Fruit fly (Drosophila melanogaster) whole organism, embryonic: ENCODE data around the gene MED18.

Source experiments
- Ada2b ChIP-seq: fragments of 200-800 bp; sonication (Bioruptor generic); IDR thresholded peaks from 2 replicates; pipeline ENCODE4 v1.3.6; 2022; ENCODE audit warnings: missing biosample characterization, missing genetic modification characterization
- Antp ChIP-seq: fragments of 200-800 bp; sonication (Bioruptor generic); optimal IDR thresholded peaks from 3 replicates; lab custom pipeline; 2016; ENCODE audit warnings: missing biosample characterization, missing genetic modification characterization
- CG11695 ChIP-seq: fragments of 200-800 bp; sonication (Bioruptor generic); IDR thresholded peaks from 3 replicates; pipeline ENCODE4 v1.3.6; 2022; ENCODE audit warnings: missing biosample characterization, missing genetic modification characterization
- CG11723 ChIP-seq: fragments of 200-800 bp; sonication (Bioruptor generic); optimal IDR thresholded peaks from 2 replicates; lab custom pipeline; 2017; ENCODE audit warnings: missing biosample characterization, mild to moderate bottlenecking, missing genetic modification characterization
- CG12391 ChIP-seq: fragments of 200-800 bp; sonication (Bioruptor generic); optimal IDR thresholded peaks from 3 replicates; lab custom pipeline; 2018; ENCODE audit warnings: missing biosample characterization, mild to moderate bottlenecking, missing genetic modification characterization, moderate library complexity
- CG13775 ChIP-seq: fragments of 200-800 bp; sonication (Bioruptor generic); optimal IDR thresholded peaks from 3 replicates; lab custom pipeline; 2017; ENCODE audit warnings: missing biosample characterization, mild to moderate bottlenecking, missing genetic modification characterization
- CG14050 ChIP-seq: fragments of 200-800 bp; sonication (Bioruptor generic); IDR thresholded peaks from 3 replicates; pipeline ENCODE4 v1.3.6; 2022; ENCODE audit warnings: missing biosample characterization, missing genetic modification characterization
- CG14441 ChIP-seq: fragments of 200-800 bp; sonication (Bioruptor generic); IDR thresholded peaks from 2 replicates; pipeline ENCODE4 v1.3.6; 2022; ENCODE audit warnings: missing biosample characterization, missing genetic modification characterization
- CG14667 ChIP-seq: fragments of 200-800 bp; sonication (Bioruptor generic); IDR thresholded peaks from 2 replicates; pipeline ENCODE4 v1.3.6; 2022; ENCODE audit warnings: missing biosample characterization, missing genetic modification characterization
- CG14710 ChIP-seq: fragments of 200-800 bp; sonication (Bioruptor generic); optimal IDR thresholded peaks from 3 replicates; lab custom pipeline; 2019; ENCODE audit warnings: missing biosample characterization, mild to moderate bottlenecking, missing genetic modification characterization, moderate library complexity
- CG15011 ChIP-seq: fragments of 200-800 bp; sonication (Bioruptor generic); optimal IDR thresholded peaks from 3 replicates; lab custom pipeline; 2018; ENCODE audit warnings: missing biosample characterization, mild to moderate bottlenecking, missing genetic modification characterization
- CG15601 ChIP-seq: fragments of 200-800 bp; sonication (Bioruptor generic); optimal IDR thresholded peaks from 3 replicates; lab custom pipeline; 2019; ENCODE audit warnings: missing biosample characterization, mild to moderate bottlenecking, missing genetic modification characterization, moderate library complexity
- CG16779 ChIP-seq: fragments of 200-800 bp; sonication (Bioruptor generic); IDR thresholded peaks from 2 replicates; pipeline ENCODE4 v1.3.6; 2022; ENCODE audit warnings: missing biosample characterization, missing genetic modification characterization
- CG17361 ChIP-seq: fragments of 200-800 bp; sonication (Bioruptor generic); IDR thresholded peaks from 3 replicates; pipeline ENCODE4 v1.3.6; 2022; ENCODE audit warnings: missing biosample characterization, missing genetic modification characterization
- CG30403 ChIP-seq: fragments of 200-800 bp; sonication (Bioruptor generic); optimal IDR thresholded peaks from 3 replicates; lab custom pipeline; 2016; ENCODE audit warnings: missing biosample characterization, missing genetic modification characterization
- CG3163 ChIP-seq: fragments of 200-800 bp; sonication (Bioruptor generic); optimal IDR thresholded peaks from 3 replicates; lab custom pipeline; 2016; ENCODE audit warnings: missing biosample characterization, missing genetic modification characterization
- CG33213 ChIP-seq: fragments of 200-800 bp; sonication (Bioruptor generic); optimal IDR thresholded peaks from 3 replicates; lab custom pipeline; 2016; ENCODE audit warnings: missing biosample characterization, missing genetic modification characterization
- CG4282 ChIP-seq: fragments of 200-800 bp; sonication (Bioruptor generic); optimal IDR thresholded peaks from 2 replicates; lab custom pipeline; 2016; ENCODE audit warnings: missing biosample characterization, missing genetic modification characterization
- CG4707 ChIP-seq: fragments of 200-800 bp; sonication (Bioruptor generic); optimal IDR thresholded peaks from 2 replicates; lab custom pipeline; 2018; ENCODE audit warnings: missing biosample characterization, mild to moderate bottlenecking, missing genetic modification characterization, moderate library complexity
- CG6765 ChIP-seq: fragments of 200-800 bp; sonication (Bioruptor generic); optimal IDR thresholded peaks from 3 replicates; lab custom pipeline; 2017; ENCODE audit warnings: missing biosample characterization, mild to moderate bottlenecking, missing genetic modification characterization
- CG9437 ChIP-seq: fragments of 200-800 bp; sonication (Bioruptor generic); optimal IDR thresholded peaks from 2 replicates; lab custom pipeline; 2018; ENCODE audit warnings: missing biosample characterization, mild to moderate bottlenecking, missing genetic modification characterization
- CG9609 ChIP-seq: fragments of 200-800 bp; sonication (Bioruptor generic); optimal IDR thresholded peaks from 3 replicates; lab custom pipeline; 2016; ENCODE audit warnings: missing biosample characterization, missing genetic modification characterization
- CHES-1-like ChIP-seq: fragments of 200-800 bp; sonication (Bioruptor generic); optimal IDR thresholded peaks from 2 replicates; lab custom pipeline; 2016; ENCODE audit warnings: missing biosample characterization, missing genetic modification characterization
- D ChIP-seq, 2 experiments: fragments of 200-800 bp in 1 of 2; fragments of >200 bp in 1 of 2; sonication (Bioruptor generic) in 1 of 2; optimal IDR thresholded peaks; 2 replicates in 1 of 2; 3 replicates in 1 of 2; lab custom pipeline; 2017; ENCODE audit warnings: mild to moderate bottlenecking in 1 of 2, missing biosample characterization in 1 of 2, missing genetic modification characterization in 1 of 2, missing genetic modification reagents in 1 of 2
- D19B ChIP-seq: fragments of 200-800 bp; sonication (Bioruptor generic); optimal IDR thresholded peaks from 2 replicates; lab custom pipeline; 2017; ENCODE audit warnings: missing biosample characterization, mild to moderate bottlenecking, missing genetic modification characterization
- Dbx ChIP-seq: fragments of 200-800 bp; sonication (Bioruptor generic); IDR thresholded peaks from 3 replicates; pipeline ENCODE4 v1.3.6; 2022; ENCODE audit warnings: missing biosample characterization, missing genetic modification characterization
- Doc3 ChIP-seq: fragments of 200-800 bp; sonication (Bioruptor generic); IDR thresholded peaks from 3 replicates; pipeline ENCODE4 v1.3.6; 2022; ENCODE audit warnings: missing biosample characterization, missing genetic modification characterization; ENCODE audit not compliant: partially characterized antibody
- Elba2 ChIP-seq: fragments of 200-800 bp; sonication (Bioruptor generic); optimal IDR thresholded peaks from 3 replicates; lab custom pipeline; 2016; ENCODE audit warnings: missing biosample characterization, missing genetic modification characterization
- HmgZ ChIP-seq: fragments of 200-800 bp; sonication (Bioruptor generic); optimal IDR thresholded peaks from 2 replicates; lab custom pipeline; 2018; ENCODE audit warnings: missing biosample characterization, mild to moderate bottlenecking, missing genetic modification characterization
- Med ChIP-seq: fragments of 200-800 bp; sonication (Bioruptor generic); peaks from one replicate; lab custom pipeline; 2016; ENCODE audit warnings: missing biosample characterization, missing genetic modification characterization, mild to moderate bottlenecking, inconsistent platforms, moderate library complexity
- Optix ChIP-seq: fragments of 200-800 bp; sonication (Bioruptor generic); IDR thresholded peaks from 3 replicates; pipeline ENCODE4 v1.3.6; 2022; ENCODE audit warnings: missing biosample characterization, missing genetic modification characterization
- Sox102F ChIP-seq: fragments of 200-800 bp; sonication (Bioruptor generic); optimal IDR thresholded peaks from 2 replicates; lab custom pipeline; 2018; ENCODE audit warnings: missing biosample characterization, mild to moderate bottlenecking, missing genetic modification characterization, moderate library complexity
- Taf1 ChIP-seq: fragments of 200-800 bp; sonication (Bioruptor generic); IDR thresholded peaks from 2 replicates; pipeline ENCODE4 v1.3.6; 2022; ENCODE audit warnings: missing biosample characterization, missing genetic modification characterization
- Xrp1 ChIP-seq: fragments of 200-800 bp; sonication (Bioruptor generic); IDR thresholded peaks from 2 replicates; pipeline ENCODE4 v1.3.6; 2022; ENCODE audit warnings: missing biosample characterization, missing genetic modification characterization
- aop ChIP-seq: fragments of 200-800 bp; sonication (Bioruptor generic); IDR thresholded peaks from 2 replicates; pipeline ENCODE4 v1.3.6; 2022; ENCODE audit warnings: missing biosample characterization, missing genetic modification characterization
- bab2 ChIP-seq: fragments of 200-800 bp; sonication (Bioruptor generic); optimal IDR thresholded peaks from 2 replicates; lab custom pipeline; 2016; ENCODE audit warnings: missing biosample characterization, missing genetic modification characterization
- croc ChIP-seq: fragments of 200-800 bp; sonication (Bioruptor generic); conservative IDR thresholded peaks from 3 replicates; pipeline ENCODE4 v1.3.6; 2022; ENCODE audit warnings: missing biosample characterization, missing genetic modification characterization
- cwo ChIP-seq: fragments of 200-800 bp; sonication (Bioruptor generic); optimal IDR thresholded peaks from 3 replicates; lab custom pipeline; 2017; ENCODE audit warnings: missing biosample characterization, missing genetic modification characterization, mild to moderate bottlenecking, moderate library complexity, missing genetic modification reagents
- danr ChIP-seq: fragments of 200-800 bp; sonication (Bioruptor generic); IDR thresholded peaks from 2 replicates; pipeline ENCODE4 v1.3.6; 2022; ENCODE audit warnings: missing biosample characterization, missing genetic modification characterization
- dpn ChIP-seq, 2 experiments: fragments of 200-800 bp; sonication (Bioruptor generic); optimal IDR thresholded peaks; 3 replicates each; lab custom pipeline; 2016; ENCODE audit warnings: missing biosample characterization in 2 of 2, missing genetic modification characterization in 2 of 2
- dysf ChIP-seq: fragments of 200-800 bp; sonication (Bioruptor generic); IDR thresholded peaks from 3 replicates; pipeline ENCODE4 v1.3.6; 2022; ENCODE audit warnings: missing biosample characterization, missing genetic modification characterization
- eve ChIP-seq, 2 experiments: fragments of >200 bp; optimal IDR thresholded peaks; 2 replicates each; lab custom pipeline; 2017; ENCODE audit warnings: missing biosample characterization in 2 of 2, missing genetic modification characterization in 2 of 2
- gce ChIP-seq: fragments of 200-800 bp; sonication (Bioruptor generic); IDR thresholded peaks from 3 replicates; pipeline ENCODE4 v1.3.6; 2022; ENCODE audit warnings: missing biosample characterization, missing genetic modification characterization
- insv ChIP-seq, 2 experiments: fragments of 200-800 bp; sonication (Bioruptor generic); optimal IDR thresholded peaks; 3 replicates each; lab custom pipeline; 2016 to 2018; ENCODE audit warnings: missing biosample characterization in 2 of 2, missing genetic modification characterization in 2 of 2
- lbe ChIP-seq: fragments of 200-800 bp; sonication (Bioruptor generic); optimal IDR thresholded peaks from 2 replicates; lab custom pipeline; 2016; ENCODE audit warnings: missing biosample characterization, mild to moderate bottlenecking, missing genetic modification characterization
- lov ChIP-seq, 2 experiments: fragments of 200-800 bp in 1 of 2; fragments of >200 bp in 1 of 2; sonication (Bioruptor generic) in 1 of 2; IDR thresholded peaks in 1 of 2; optimal IDR thresholded peaks in 1 of 2; 2 replicates in 1 of 2; 3 replicates in 1 of 2; pipeline versions ENCODE4 v1.3.6 to Lab custom; 2017 to 2022; ENCODE audit warnings: missing biosample characterization in 1 of 2, missing genetic modification characterization in 1 of 2
- nmo ChIP-seq: fragments of 200-800 bp; sonication (Bioruptor generic); optimal IDR thresholded peaks from 2 replicates; lab custom pipeline; 2018; ENCODE audit warnings: missing biosample characterization, mild to moderate bottlenecking, missing genetic modification characterization, moderate library complexity
- pnt ChIP-seq: fragments of 200-800 bp; sonication (Bioruptor generic); optimal IDR thresholded peaks from 3 replicates; lab custom pipeline; 2016; ENCODE audit warnings: missing biosample characterization, missing genetic modification characterization
- run ChIP-seq: fragments of 200-800 bp; sonication (Bioruptor generic); optimal IDR thresholded peaks from 3 replicates; lab custom pipeline; 2018; ENCODE audit warnings: missing biosample characterization, mild to moderate bottlenecking, missing genetic modification characterization
- toy ChIP-seq: fragments of 200-800 bp; sonication (Bioruptor generic); IDR thresholded peaks from 2 replicates; pipeline ENCODE4 v1.3.6; 2022; ENCODE audit warnings: missing biosample characterization, missing genetic modification characterization
- ttk ChIP-seq: fragments of 200-800 bp; sonication (Bioruptor generic); IDR thresholded peaks from 2 replicates; pipeline ENCODE4 v2.1.2; 2022; ENCODE audit warnings: missing biosample characterization, missing genetic modification characterization

The MED18 gene

DNA sequence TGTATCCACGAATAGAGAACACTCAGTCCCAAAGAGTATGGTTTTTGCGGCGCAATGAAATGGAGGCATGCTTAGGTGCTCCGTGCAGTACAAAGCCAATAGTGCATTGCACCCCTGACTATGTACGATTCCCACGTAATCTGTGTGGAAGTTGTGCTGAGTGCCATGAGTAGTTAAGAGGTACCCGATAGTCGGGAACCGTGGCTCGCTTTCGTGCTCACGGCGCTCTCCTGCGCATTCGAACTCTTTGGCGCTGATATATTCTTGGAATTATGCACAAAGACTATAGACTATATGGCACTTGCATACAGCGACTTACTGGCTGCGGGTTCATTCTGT, 41.1 kb upstream of the MED18 start (continued):
- TF ChIP-seq CG4282 (no peak), CG14050 (GFP tag; lab: Robert Waterston, UW) (no peak), CG16779 (GFP tag; lab: Robert Waterston, UW) (no peak), lbe (peak; percentile 43), Optix (0 out of 3 replicates have a peak, but pooled peaks have one; percentile 39), cwo (peak; percentile 15), CG3163 (GFP tag; lab: Kevin White, UChicago) (no peak), gce (0 out of 3 replicates have a peak, but pooled peaks have one; percentile 21), CG9609 (GFP tag; lab: Kevin White, UChicago) (no peak), Sox102F (peak; percentile 31), CG14441 (0 out of 2 replicates have a peak, but pooled peaks have one; percentile 33), CG14710 (tag; lab: Kevin White, UChicago) (no peak), CG15601 (tag; lab: Kevin White, UChicago) (no peak), CG9437 (GFP tag; lab: Kevin White, UChicago) (no peak), nmo (GFP tag; lab: Kevin White, UChicago) (peak; percentile 8), Xrp1 (peak; percentile 23; the same call in 1 of the 2 replicates), Elba2 (no peak), CG33213 (no peak), Ada2b (GFP tag; lab: Robert Waterston, UW) (peak; percentile 32; the same call in 1 of the 2 replicates), bab2 (GFP tag; lab: Kevin White, UChicago) (peak; percentile 28), CG11723 (GFP tag; lab: Kevin White, UChicago) (no peak), D (optimal IDR thresholded peaks at IDR 0.05; lab: Kevin White, UChicago) (no peak), D (GFP tag; optimal IDR thresholded peaks at IDR 0.05; lab: Kevin White, UChicago) (no peak), Dbx (GFP tag; lab: Robert Waterston, UW) (0 out of 3 replicates have a peak, but pooled peaks have one; percentile 22), CG6765 (GFP tag; lab: Kevin White, UChicago) (no peak), Med (GFP tag; lab: Kevin White, UChicago) (peak; percentile 58), Taf1 (GFP tag; lab: Robert Waterston, UW) (no peak), lov (optimal IDR thresholded peaks at IDR 0.05; lab: Kevin White, UChicago) (no peak), lov (GFP tag; IDR thresholded peaks at IDR 0.05; lab: Robert Waterston, UW) (no peak), CG11695 (GFP tag; lab: Robert Waterston, UW) (no peak), run (tag; lab: Kevin White, UChicago) (no peak), croc (GFP tag; lab: Robert Waterston, UW) (no peak), D19B (GFP tag; lab: Kevin White, UChicago) (peak; percentile 89), danr (GFP tag; lab: Robert Waterston, UW) (no peak), aop (GFP tag; lab: Robert Waterston, UW) (no peak), Doc3 (GFP tag; lab: Robert Waterston, UW) (no peak), CG13775 (no peak), eve (GFP tag; optimal IDR thresholded peaks at IDR 0.05; lab: Kevin White, UChicago) (no peak), HmgZ (tag; lab: Kevin White, UChicago) (no peak), ttk (GFP tag; lab: Robert Waterston, UW) (peak; percentile 29; the same call in 1 of the 2 replicates), toy (no peak), CG14667 (GFP tag; lab: Robert Waterston, UW) (peak; percentile 27; the same call in 1 of the 2 replicates), CG4707 (GFP tag; lab: Kevin White, UChicago) (no peak), Antp (peak; percentile 1), CG12391 (tag; lab: Kevin White, UChicago) (no peak), CG30403 (GFP tag; lab: Kevin White, UChicago) (no peak), CG17361 (GFP tag; lab: Robert Waterston, UW) (0 out of 3 replicates have a peak, but pooled peaks have one; percentile 29), insv (GFP tag; optimal IDR thresholded peaks at IDR 0.05; lab: Kevin White, UChicago) (no peak), dysf (GFP tag; lab: Robert Waterston, UW) (peak; percentile 26; the same call in 1 of the 3 replicates), dpn (GFP tag; optimal IDR thresholded peaks at IDR 0.05; lab: Kevin White, UChicago) (peak in 1 of 2 experiments; percentile 15), CHES-1-like (GFP tag; lab: Kevin White, UChicago) (peak; percentile 16), pnt (GFP tag; lab: Kevin White, UChicago) (peak; percentile 4), CG15011 (GFP tag; lab: Kevin White, UChicago) (no peak)
